Worm (Caenorhabditis elegans): ENCODE measurements around the gene akap-1.

ce11 chrIII:6356007-6356406 is 2.8 kb downstream of the akap-1 start:
- TF ChIP-seq elt-1 (tag; optimal IDR thresholded peaks at IDR 0.05) (no peak), lsy-2 (tag; optimal IDR thresholded peaks at IDR 0.05) (no peak), sma-9 (GFP tag; optimal IDR thresholded peaks at IDR 0.05) (no peak), sma-9 (tag; optimal IDR thresholded peaks at IDR 0.05) (no peak), nhr-10 (tag; optimal IDR thresholded peaks at IDR 0.05) (no peak)
